Fruit fly (Drosophila melanogaster): ENCODE results near the gene CG7126.

The CG7126 gene

dm6 chr3R:18298900-18299321 lies 3.7 kb downstream of the CG7126 start, which contains the start of gene Dlc90F (continued):
- peak; percentile 87 for TF ChIP-seq stwl (tag; optimal IDR thresholded peaks at IDR 0.05)
- TF ChIP-seq Rfx (GFP tag; IDR thresholded peaks at IDR 0.05), result peak; percentile 86
- TF ChIP-seq CG6175 (GFP tag; IDR thresholded peaks at IDR 0.05), result 0 out of 3 replicates have a peak, but pooled peaks have one; percentile 24
- peak; percentile 54; the same call in 1 of the 2 replicates for TF ChIP-seq peb (GFP tag; IDR thresholded peaks at IDR 0.05)
- TF ChIP-seq CG1529 (GFP tag; optimal IDR thresholded peaks at IDR 0.05), result peak; percentile 40
- TF ChIP-seq CG12659 (GFP tag; optimal IDR thresholded peaks at IDR 0.05), result peak; percentile 94
- no peak for TF ChIP-seq Stat92E (GFP tag; optimal IDR thresholded peaks at IDR 0.05)
- TF ChIP-seq grn (GFP tag; optimal IDR thresholded peaks at IDR 0.05), result no peak
- TF ChIP-seq lov (optimal IDR thresholded peaks at IDR 0.05), result no peak
- TF ChIP-seq lov (GFP tag; IDR thresholded peaks at IDR 0.05), result no peak
- TF ChIP-seq pnt (GFP tag; optimal IDR thresholded peaks at IDR 0.05), result peak; percentile 79
- TF ChIP-seq hbn (GFP tag; IDR thresholded peaks at IDR 0.05; ENCODE audit: partially characterized antibody), result no peak; the same call in 1 of the 2 replicates
- peak; percentile 38 for TF ChIP-seq CG10979 (tag; optimal IDR thresholded peaks at IDR 0.05)
- no peak for TF ChIP-seq cas (GFP tag; IDR thresholded peaks at IDR 0.05)
- TF ChIP-seq CG34376 (GFP tag; optimal IDR thresholded peaks at IDR 0.05), result no peak
- no peak for TF ChIP-seq CG15011 (GFP tag; optimal IDR thresholded peaks at IDR 0.05)
- TF ChIP-seq amos (GFP tag; IDR thresholded peaks at IDR 0.05; ENCODE audit: partially characterized antibody), result 0 out of 2 replicates have a peak, but pooled peaks have one; percentile 47
- TF ChIP-seq Hand (GFP tag; optimal IDR thresholded peaks at IDR 0.05), result no peak
- TF ChIP-seq CG5245 (GFP tag; optimal IDR thresholded peaks at IDR 0.05), result peak; percentile 23
- TF ChIP-seq CG4854 (GFP tag; optimal IDR thresholded peaks at IDR 0.05), result peak; percentile 39
- peak; percentile 22 for TF ChIP-seq CG18011 (GFP tag; optimal IDR thresholded peaks at IDR 0.05)
- peak; percentile 57 for TF ChIP-seq CG17186 (GFP tag; optimal IDR thresholded peaks at IDR 0.05)
- TF ChIP-seq CG8924 (tag; optimal IDR thresholded peaks at IDR 0.05), result peak; percentile 67
- no peak for TF ChIP-seq Hey (tag; optimal IDR thresholded peaks at IDR 0.05)
- peak; percentile 70 for TF ChIP-seq CG32772 (GFP tag; IDR thresholded peaks at IDR 0.05)
- TF ChIP-seq CG10267 (tag; optimal IDR thresholded peaks at IDR 0.05), result peak; percentile 95
- peak; percentile 40 for TF ChIP-seq CG7271 (tag; optimal IDR thresholded peaks at IDR 0.05)
- TF ChIP-seq ap (GFP tag; IDR thresholded peaks at IDR 0.05), result peak; percentile 60
- no peak for TF ChIP-seq usp (GFP tag; optimal IDR thresholded peaks at IDR 0.05)
- TF ChIP-seq sim (GFP tag; IDR thresholded peaks at IDR 0.05), result no peak

- TF ChIP-seq H15 (GFP tag; IDR thresholded peaks at IDR 0.05) (0 out of 3 replicates have a peak, but pooled peaks have one; percentile 6), corto (GFP tag; optimal IDR thresholded peaks at IDR 0.05) (no peak), gcm2 (GFP tag; optimal IDR thresholded peaks at IDR 0.05) (peak; percentile 11), CG11695 (GFP tag; IDR thresholded peaks at IDR 0.05) (0 out of 3 replicates have a peak, but pooled peaks have one; percentile 1), bigmax (GFP tag; optimal IDR thresholded peaks at IDR 0.05) (no peak), MESR4 (GFP tag; optimal IDR thresholded peaks at IDR 0.05) (peak; percentile 67), ci (GFP tag; IDR thresholded peaks at IDR 0.05) (peak; percentile 65; the same call in 2 of the 3 replicates), CG9932 (GFP tag; IDR thresholded peaks at IDR 0.05) (peak; percentile 5; the same call in 1 of the 2 replicates), nmo (GFP tag; optimal IDR thresholded peaks at IDR 0.05) (no peak), CHES-1-like (GFP tag; optimal IDR thresholded peaks at IDR 0.05) (peak; percentile 51), eve (GFP tag; optimal IDR thresholded peaks at IDR 0.05) (no peak), crp (GFP tag; optimal IDR thresholded peaks at IDR 0.05) (no peak), CG8478 (optimal IDR thresholded peaks at IDR 0.05) (peak; percentile 12), Atf-2 (GFP tag; optimal IDR thresholded peaks at IDR 0.05) (no peak), CG14050 (GFP tag; IDR thresholded peaks at IDR 0.05) (no peak), Rx (GFP tag; IDR thresholded peaks at IDR 0.05) (no peak), peb (GFP tag; IDR thresholded peaks at IDR 0.05) (peak; percentile 20; the same call in 1 of the 2 replicates), HHEX (GFP tag; optimal IDR thresholded peaks at IDR 0.05) (no peak), CG14710 (tag; optimal IDR thresholded peaks at IDR 0.05) (no peak), Drgx (GFP tag; IDR thresholded peaks at IDR 0.05) (peak; percentile 60), CG4707 (GFP tag; optimal IDR thresholded peaks at IDR 0.05) (no peak), Dbx (GFP tag; IDR thresholded peaks at IDR 0.05) (peak; percentile 54; the same call in 2 of the 3 replicates)
Measured at dm6 chr3R:18298298-18298899, 4.2 kb downstream of the CG7126 start.
